Worm (Caenorhabditis elegans) whole organism, L1 larva: Measurements from ENCODE around the gene suds-3.

Experiments used
- alr-1 ChIP-seq: fragments of 200-800 bp; sonication (Bioruptor generic); optimal IDR thresholded peaks from 2 replicates; lab custom pipeline; 2018; ENCODE audit warnings: borderline replicate concordance, mild to moderate bottlenecking, missing genetic modification characterization, missing compliant biosample characterization
- ama-1 ChIP-seq: fragments of 150-350 bp; optimal IDR thresholded peaks from 2 replicates; lab custom pipeline; 2014
- ceh-8 ChIP-seq: fragments of 200-800 bp; sonication (Bioruptor generic); optimal IDR thresholded peaks from 2 replicates; lab custom pipeline; 2018; ENCODE audit warnings: mild to moderate bottlenecking, missing genetic modification characterization, moderate library complexity, missing compliant biosample characterization
- dsc-1 ChIP-seq: sonication (generic microtip); optimal IDR thresholded peaks from 2 replicates; lab custom pipeline; 2016; ENCODE audit warnings: mild to moderate bottlenecking, missing genetic modification characterization, missing compliant biosample characterization
- egl-13 ChIP-seq: sonication (generic microtip); optimal IDR thresholded peaks from 2 replicates; lab custom pipeline; 2016; ENCODE audit warnings: missing genotype, missing genetic modification reagents, missing genetic modification characterization, missing compliant biosample characterization
- elt-2 ChIP-seq: sonication (generic microtip); optimal IDR thresholded peaks from 2 replicates; lab custom pipeline; 2016; ENCODE audit warnings: missing genetic modification characterization, mild to moderate bottlenecking, inconsistent platforms, missing compliant biosample characterization, missing genetic modification reagents
- elt-3 ChIP-seq, 6 experiments: fragments of 150-350 bp in 1 of 6; sonication (generic microtip); optimal IDR thresholded peaks; 2 replicates each; lab custom pipeline; 2017 to 2018; ENCODE audit warnings: missing biosample characterization in 6 of 6, missing genetic modification characterization in 6 of 6, inconsistent platforms in 1 of 6
- fkh-4 ChIP-seq: sonication (generic microtip); optimal IDR thresholded peaks from 2 replicates; lab custom pipeline; 2016; ENCODE audit warnings: missing compliant biosample characterization, missing genetic modification characterization, borderline replicate concordance
- fkh-8 ChIP-seq: sonication (generic microtip); optimal IDR thresholded peaks from 2 replicates; lab custom pipeline; 2016; ENCODE audit warnings: mild to moderate bottlenecking, missing genetic modification characterization, missing compliant biosample characterization
- hlh-17 ChIP-seq: fragments of 200-800 bp; sonication (Bioruptor generic); optimal IDR thresholded peaks from 2 replicates; lab custom pipeline; 2018; ENCODE audit warnings: missing genetic modification characterization, mild to moderate bottlenecking, missing compliant biosample characterization, moderate library complexity, borderline replicate concordance
- hlh-4 ChIP-seq: sonication (generic microtip); optimal IDR thresholded peaks from 2 replicates; lab custom pipeline; 2016; ENCODE audit warnings: mild to moderate bottlenecking, missing genetic modification characterization, missing compliant biosample characterization
- hpl-2 ChIP-seq: fragments of 150-350 bp; optimal IDR thresholded peaks from 2 replicates; lab custom pipeline; 2014; ENCODE audit warnings: missing biosample characterization, missing genetic modification reagents, missing genetic modification characterization
- isw-1 ChIP-seq: fragments of 200-800 bp; sonication (Bioruptor generic); IDR thresholded peaks from 2 replicates; pipeline ENCODE4 v1.3.6; 2022; ENCODE audit warnings: missing genetic modification characterization, missing compliant biosample characterization
- lin-14 ChIP-seq: fragments of 200-800 bp; sonication (Bioruptor generic); optimal IDR thresholded peaks from 2 replicates; lab custom pipeline; 2018; ENCODE audit warnings: mild to moderate bottlenecking, missing genetic modification characterization, moderate library complexity, missing compliant biosample characterization
- lin-15B ChIP-seq: fragments of 150-350 bp; sonication (generic microtip); optimal IDR thresholded peaks from 3 replicates; lab custom pipeline; 2014; ENCODE audit warnings: missing biosample characterization, missing genetic modification characterization
- mdl-1 ChIP-seq, 2 experiments: fragments of 150-350 bp; optimal IDR thresholded peaks; 2 replicates each; lab custom pipeline; 2014 to 2017; ENCODE audit warnings: missing biosample characterization in 2 of 2, missing genetic modification characterization in 2 of 2, inconsistent platforms in 1 of 2
- mef-2 ChIP-seq: fragments of 150-350 bp; optimal IDR thresholded peaks from 2 replicates; lab custom pipeline; 2014; ENCODE audit warnings: missing biosample characterization, missing genetic modification characterization
- mep-1 ChIP-seq: fragments of 150-350 bp; optimal IDR thresholded peaks from 2 replicates; lab custom pipeline; 2014; ENCODE audit warnings: missing biosample characterization, missing genetic modification characterization
- nhr-11 ChIP-seq: fragments of 150-350 bp; optimal IDR thresholded peaks from 2 replicates; lab custom pipeline; 2014; ENCODE audit warnings: missing biosample characterization, missing genetic modification characterization
- nhr-12 ChIP-seq: sonication (generic microtip); optimal IDR thresholded peaks from 2 replicates; lab custom pipeline; 2017; ENCODE audit warnings: missing biosample characterization, missing genetic modification characterization
- nhr-20 ChIP-seq: sonication (generic microtip); optimal IDR thresholded peaks from 2 replicates; lab custom pipeline; 2016; ENCODE audit warnings: mild to moderate bottlenecking, missing genetic modification characterization, missing compliant biosample characterization
- nhr-47 ChIP-seq: sonication (generic microtip); optimal IDR thresholded peaks from 2 replicates; lab custom pipeline; 2016; ENCODE audit warnings: mild to moderate bottlenecking, missing genetic modification characterization, moderate library complexity, missing compliant biosample characterization
- nhr-71 ChIP-seq: sonication (generic microtip); optimal IDR thresholded peaks from 2 replicates; lab custom pipeline; 2016; ENCODE audit warnings: mild to moderate bottlenecking, missing genetic modification characterization, moderate library complexity, missing compliant biosample characterization
- rnt-1 ChIP-seq: sonication (generic microtip); optimal IDR thresholded peaks from 2 replicates; lab custom pipeline; 2016; ENCODE audit warnings: mild to moderate bottlenecking, missing genetic modification characterization, moderate library complexity, missing compliant biosample characterization
- snpc-4 ChIP-seq: fragments of 150-350 bp; optimal IDR thresholded peaks from 2 replicates; lab custom pipeline; 2014; ENCODE audit warnings: missing biosample characterization, missing genetic modification characterization
- sptf-1 ChIP-seq: fragments of 150-350 bp; optimal IDR thresholded peaks from 2 replicates; lab custom pipeline; 2014; ENCODE audit warnings: missing biosample characterization, missing genetic modification characterization
- sup-37 ChIP-seq: fragments of 200-800 bp; sonication (Bioruptor generic); optimal IDR thresholded peaks from 2 replicates; lab custom pipeline; 2018; ENCODE audit warnings: mild to moderate bottlenecking, missing genetic modification characterization, missing compliant biosample characterization
- unc-130 ChIP-seq: fragments of 150-350 bp; optimal IDR thresholded peaks from 2 replicates; lab custom pipeline; 2017; ENCODE audit warnings: missing biosample characterization, missing genetic modification characterization, inconsistent platforms
- unc-86 ChIP-seq: sonication (generic microtip); optimal IDR thresholded peaks from 2 replicates; lab custom pipeline; 2016; ENCODE audit warnings: missing genetic modification characterization, missing compliant biosample characterization
- unc-98 ChIP-seq: fragments of 200-800 bp; sonication (Bioruptor generic); IDR thresholded peaks from 2 replicates; pipeline ENCODE4 v1.3.6; 2022; ENCODE audit warnings: missing genetic modification characterization, missing compliant biosample characterization
- xbp-1 ChIP-seq: sonication (generic microtip); optimal IDR thresholded peaks from 2 replicates; lab custom pipeline; 2016; ENCODE audit warnings: missing genetic modification characterization, missing compliant biosample characterization
- zip-4 ChIP-seq: fragments of 200-800 bp; sonication (Bioruptor generic); optimal IDR thresholded peaks from 2 replicates; lab custom pipeline; 2018; ENCODE audit warnings: mild to moderate bottlenecking, missing genetic modification characterization, moderate library complexity, missing compliant biosample characterization
- ztf-11 ChIP-seq, 2 experiments: sonication (generic microtip); optimal IDR thresholded peaks; 2 replicates each; lab custom pipeline; 2016 to 2017; ENCODE audit warnings: missing genetic modification characterization in 2 of 2, missing biosample characterization in 1 of 2, missing compliant biosample characterization in 1 of 2

The suds-3 gene

ce11 chrV:9899278-9899677, 31.5 kb upstream of the suds-3 start, which contains the start of gene egl-47:
egl-47 (plus strand) TSS chrV:9899578.
- TF ChIP-seq dsc-1 (tag; lab: Kevin White, UChicago) (no peak), lin-15B (tag; lab: Kevin White, UChicago) (no peak), hlh-4 (tag; lab: Kevin White, UChicago) (no peak), sup-37 (no peak), unc-130 (tag; lab: Kevin White, UChicago) (no peak), isw-1 (GFP tag; lab: Robert Waterston, UW) (no peak), rnt-1 (tag; lab: Kevin White, UChicago) (no peak), nhr-11 (tag; lab: Kevin White, UChicago) (no peak), hlh-17 (GFP tag; lab: Kevin White, UChicago) (no peak), snpc-4 (tag; lab: Kevin White, UChicago) (no peak), mdl-1 (tag; optimal IDR thresholded peaks at IDR 0.05; lab: Kevin White, UChicago) (no peak), xbp-1 (no peak)

ce11 chrV:9901119-9901518, 29.7 kb upstream of the suds-3 start:
- TF ChIP-seq hlh-4 (tag; lab: Kevin White, UChicago): peak; percentile 94
- TF ChIP-seq nhr-47 (tag; lab: Kevin White, UChicago): peak; percentile 66
- peak; percentile 42 for TF ChIP-seq nhr-71 (tag; lab: Kevin White, UChicago)
- TF ChIP-seq fkh-8 (tag; lab: Kevin White, UChicago): peak; percentile 43
- TF ChIP-seq elt-2 (tag; lab: Kevin White, UChicago): no peak
- TF ChIP-seq egl-13 (tag; lab: Kevin White, UChicago): peak; percentile 67
- no peak for TF ChIP-seq nhr-12 (tag; lab: Kevin White, UChicago)

DNA sequence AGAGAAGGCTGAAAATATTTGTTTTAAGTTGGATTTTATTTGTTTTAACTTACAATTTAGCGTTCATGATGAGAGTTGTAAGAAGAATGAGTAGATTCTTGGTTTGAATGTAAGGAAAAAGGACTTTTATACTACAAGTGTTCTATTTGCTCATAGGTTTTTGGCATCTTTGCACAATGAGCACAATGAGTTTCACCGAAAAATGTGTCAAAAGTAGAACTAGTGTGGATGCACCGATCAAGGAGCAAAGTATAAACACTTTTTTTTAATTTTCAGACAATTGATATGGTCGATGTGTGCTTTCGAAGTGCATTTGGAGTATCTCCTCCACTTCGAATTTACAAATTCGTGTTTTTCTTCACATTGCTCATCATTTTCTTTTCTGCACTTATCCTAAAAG, 24.7 kb upstream of the suds-3 start, which contains the start of gene fipr-11:
TSS of gene fipr-11 (minus strand) at position 101 of the 400 bp plus-strand sequence.
- TF ChIP-seq mdl-1 (tag; optimal IDR thresholded peaks at IDR 0.05; lab: Kevin White, UChicago): no peak
- TF ChIP-seq xbp-1: no peak
- TF ChIP-seq alr-1 (tag; lab: Kevin White, UChicago): no peak
- no peak for TF ChIP-seq ama-1 (lab: Kevin White, UChicago)
- no peak for TF ChIP-seq nhr-11 (tag; lab: Kevin White, UChicago)
- no peak for TF ChIP-seq nhr-20 (tag; lab: Kevin White, UChicago)
- TF ChIP-seq zip-4 (GFP tag; lab: Kevin White, UChicago): no peak

ce11 chrV:9907205-9907604, 23.6 kb upstream of the suds-3 start:
- TF ChIP-seq unc-130 (tag; lab: Kevin White, UChicago): no peak

ce11 chrV:9909624-9910023, 21.2 kb upstream of the suds-3 start:
- TF ChIP-seq dsc-1 (tag; lab: Kevin White, UChicago): no peak
- TF ChIP-seq unc-98 (GFP tag; lab: Robert Waterston, UW): no peak
- no peak for TF ChIP-seq mef-2 (tag; lab: Kevin White, UChicago)
- TF ChIP-seq hpl-2 (GFP tag; lab: Kevin White, UChicago): no peak
- TF ChIP-seq fkh-4 (tag; lab: Kevin White, UChicago): no peak
- TF ChIP-seq ceh-8 (GFP tag; lab: Kevin White, UChicago): no peak
- no peak for TF ChIP-seq unc-86 (tag; lab: Kevin White, UChicago)
- no peak for TF ChIP-seq elt-3 (tag; optimal IDR thresholded peaks at IDR 0.05; lab: Kevin White, UChicago)
- no peak for TF ChIP-seq sptf-1 (tag; lab: Kevin White, UChicago)
- TF ChIP-seq ztf-11 (tag; optimal IDR thresholded peaks at IDR 0.05; lab: Kevin White, UChicago): no peak
- no peak for TF ChIP-seq snpc-4 (tag; lab: Kevin White, UChicago)

DNA sequence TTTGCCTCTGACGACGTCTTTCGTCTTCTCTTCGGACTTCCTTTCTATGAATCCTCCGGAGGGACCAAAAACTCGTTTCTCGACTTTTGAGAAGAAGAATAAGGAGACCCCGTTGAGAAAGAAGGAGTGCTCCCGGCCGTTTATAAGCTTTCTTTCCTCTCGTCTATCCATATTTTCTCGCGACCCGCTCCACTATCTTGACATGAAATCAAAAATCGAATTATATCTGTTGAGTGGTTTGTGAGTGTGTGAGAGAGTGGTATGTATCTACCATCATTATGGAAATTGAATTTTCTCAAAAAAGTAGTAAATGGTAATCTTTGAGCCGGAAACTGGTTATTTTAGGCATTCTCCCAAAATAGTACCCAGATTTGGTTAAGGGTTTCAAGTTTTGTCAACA, 19.6 kb upstream of the suds-3 start:
- TF ChIP-seq unc-130 (tag; lab: Kevin White, UChicago) (no peak), lin-14 (GFP tag; lab: Kevin White, UChicago) (peak; percentile 70), mep-1 (tag; lab: Kevin White, UChicago) (no peak), isw-1 (GFP tag; lab: Robert Waterston, UW) (no peak), hpl-2 (GFP tag; lab: Kevin White, UChicago) (no peak), nhr-12 (tag; lab: Kevin White, UChicago) (no peak)
